Fruit fly (Drosophila melanogaster): ENCODE data around the gene tfc.

Gene tfc

dm6 chr3L:1300076-1300635 lies 43.9 kb downstream of the tfc start (continued):
- TF ChIP-seq CG4282 (GFP tag; optimal IDR thresholded peaks at IDR 0.05), result no peak
- TF ChIP-seq CG12744 (GFP tag; optimal IDR thresholded peaks at IDR 0.05), result no peak
- TF ChIP-seq hb (GFP tag; IDR thresholded peaks at IDR 0.05; ENCODE audit: partially characterized antibody), result no peak
- TF ChIP-seq jigr1 (GFP tag; IDR thresholded peaks at IDR 0.05), result 0 out of 3 replicates have a peak, but pooled peaks have one; percentile 34
- no peak for TF ChIP-seq CG2129 (GFP tag; IDR thresholded peaks at IDR 0.05; ENCODE audit: partially characterized antibody)
- no peak for TF ChIP-seq gt (GFP tag; IDR thresholded peaks at IDR 0.05)
- peak; percentile 83 for TF ChIP-seq Oli (tag; optimal IDR thresholded peaks at IDR 0.05)
- TF ChIP-seq CG8765 (GFP tag; IDR thresholded peaks at IDR 0.05), result peak; percentile 61; the same call in 1 of the 2 replicates
- TF ChIP-seq exex (tag; optimal IDR thresholded peaks at IDR 0.05), result peak; percentile 31
- TF ChIP-seq tll (GFP tag; optimal IDR thresholded peaks at IDR 0.05), result no peak
- TF ChIP-seq CG1529 (GFP tag; optimal IDR thresholded peaks at IDR 0.05), result peak; percentile 77
- TF ChIP-seq Sox102F (GFP tag; optimal IDR thresholded peaks at IDR 0.05), result no peak
- peak; percentile 75 for TF ChIP-seq pros (GFP tag; optimal IDR thresholded peaks at IDR 0.05)
- no peak for TF ChIP-seq gfzf (GFP tag; optimal IDR thresholded peaks at IDR 0.05)
- TF ChIP-seq CG10321 (GFP tag; IDR thresholded peaks at IDR 0.05), result 0 out of 2 replicates have a peak, but pooled peaks have one; percentile 9
- peak; percentile 85 for TF ChIP-seq CG10543 (GFP tag; optimal IDR thresholded peaks at IDR 0.05)
- no peak for TF ChIP-seq Myb (GFP tag; optimal IDR thresholded peaks at IDR 0.05)
- no peak for TF ChIP-seq Bteb2 (GFP tag; optimal IDR thresholded peaks at IDR 0.05)
- peak; percentile 69; the same call in 2 of the 3 replicates for TF ChIP-seq Dbx (GFP tag; IDR thresholded peaks at IDR 0.05)
- peak; percentile 86 for TF ChIP-seq tap (tag; optimal IDR thresholded peaks at IDR 0.05)
- peak; percentile 72 for TF ChIP-seq sug (tag; optimal IDR thresholded peaks at IDR 0.05)
- TF ChIP-seq ato (GFP tag; IDR thresholded peaks at IDR 0.05; ENCODE audit: partially characterized antibody), result no peak
- TF ChIP-seq wdn (GFP tag; IDR thresholded peaks at IDR 0.05), result peak; percentile 67
- TF ChIP-seq CG3838 (GFP tag; optimal IDR thresholded peaks at IDR 0.05), result peak; percentile 30
- TF ChIP-seq CG3726 (GFP tag; IDR thresholded peaks at IDR 0.05), result 0 out of 3 replicates have a peak, but pooled peaks have one; percentile 47
- no peak for TF ChIP-seq pb (GFP tag; optimal IDR thresholded peaks at IDR 0.05)
- TF ChIP-seq CG12071 (GFP tag; optimal IDR thresholded peaks at IDR 0.05), result no peak
- no peak for TF ChIP-seq pan (optimal IDR thresholded peaks at IDR 0.05)
- peak in 1 of 2 experiments; percentile 82 for TF ChIP-seq pan (GFP tag; optimal IDR thresholded peaks at IDR 0.05 in 1 of 2, IDR thresholded peaks at IDR 0.05 in 1 of 2)
- TF ChIP-seq Doc2 (GFP tag; IDR thresholded peaks at IDR 0.05), result no peak
- TF ChIP-seq C15 (GFP tag; IDR thresholded peaks at IDR 0.05), result peak; percentile 64; the same call in 1 of the 3 replicates
- TF ChIP-seq Dad (GFP tag; optimal IDR thresholded peaks at IDR 0.05), result no peak
- peak; percentile 75 for TF ChIP-seq CG10147 (GFP tag; optimal IDR thresholded peaks at IDR 0.05)
- peak; percentile 92 for TF ChIP-seq vvl (GFP tag; IDR thresholded peaks at IDR 0.05)
- TF ChIP-seq corto (GFP tag; optimal IDR thresholded peaks at IDR 0.05), result no peak
- peak; percentile 57 for TF ChIP-seq Fer2 (tag; optimal IDR thresholded peaks at IDR 0.05)
- TF ChIP-seq cato (GFP tag; optimal IDR thresholded peaks at IDR 0.05; ENCODE audit: borderline replicate concordance), result peak; percentile 34
- no peak; the same call in 1 of the 2 replicates for TF ChIP-seq tna (GFP tag; IDR thresholded peaks at IDR 0.05; ENCODE audit: partially characterized antibody)
- TF ChIP-seq Oaz (GFP tag; IDR thresholded peaks at IDR 0.05), result peak; percentile 56
- peak; percentile 69 for TF ChIP-seq Nf-YB (GFP tag; optimal IDR thresholded peaks at IDR 0.05)
- peak; percentile 86 for TF ChIP-seq CG34422 (GFP tag; IDR thresholded peaks at IDR 0.05)
- no peak for TF ChIP-seq sima (GFP tag; optimal IDR thresholded peaks at IDR 0.05)
- TF ChIP-seq CG11093 (GFP tag; IDR thresholded peaks at IDR 0.05), result peak; percentile 55; the same call in 2 of the 3 replicates
- TF ChIP-seq CG7987 (GFP tag; optimal IDR thresholded peaks at IDR 0.05), result peak; percentile 33
- TF ChIP-seq ap (GFP tag; IDR thresholded peaks at IDR 0.05), result peak; percentile 45
- TF ChIP-seq CG17385 (GFP tag; optimal IDR thresholded peaks at IDR 0.05), result peak; percentile 79
- peak; percentile 18 for TF ChIP-seq D19B (GFP tag; optimal IDR thresholded peaks at IDR 0.05)
- peak; percentile 83 for TF ChIP-seq lmd (GFP tag; IDR thresholded peaks at IDR 0.05)
- TF ChIP-seq CG7357 (GFP tag; IDR thresholded peaks at IDR 0.05), result peak; percentile 66; the same call in 2 of the 3 replicates
- peak; percentile 51 for TF ChIP-seq CG9817 (tag; optimal IDR thresholded peaks at IDR 0.05)

All from whole organism, embryonic.